Fruit fly (Drosophila melanogaster): ENCODE measurements around the gene CG8851.

Gene CG8851

DNA sequence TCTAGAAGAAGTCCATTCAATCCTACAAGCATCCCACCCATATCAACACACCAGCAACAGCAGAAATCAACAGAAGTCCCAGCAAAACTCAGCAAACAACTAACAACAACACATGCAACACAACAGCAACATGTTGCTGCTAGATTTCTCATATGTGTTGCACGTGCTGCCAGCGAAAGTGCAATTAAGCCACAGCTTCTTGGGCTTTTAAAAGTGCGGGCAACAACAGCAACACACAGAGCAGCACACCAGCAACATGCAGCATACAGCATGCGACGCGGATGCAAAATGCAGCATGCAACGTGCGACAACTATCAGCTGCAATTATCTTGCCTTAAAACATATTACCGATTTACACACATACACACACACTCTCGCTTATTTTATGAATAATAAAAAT is 28.0 kb downstream of the CG8851 start:
- TF ChIP-seq EcR (GFP tag; optimal IDR thresholded peaks at IDR 0.05) (no peak), usp (GFP tag; optimal IDR thresholded peaks at IDR 0.05) (no peak), pan (optimal IDR thresholded peaks at IDR 0.05) (no peak), Dll (optimal IDR thresholded peaks at IDR 0.05) (no peak), psq (optimal IDR thresholded peaks at IDR 0.05) (no peak), CG8478 (optimal IDR thresholded peaks at IDR 0.05) (no peak)

DNA sequence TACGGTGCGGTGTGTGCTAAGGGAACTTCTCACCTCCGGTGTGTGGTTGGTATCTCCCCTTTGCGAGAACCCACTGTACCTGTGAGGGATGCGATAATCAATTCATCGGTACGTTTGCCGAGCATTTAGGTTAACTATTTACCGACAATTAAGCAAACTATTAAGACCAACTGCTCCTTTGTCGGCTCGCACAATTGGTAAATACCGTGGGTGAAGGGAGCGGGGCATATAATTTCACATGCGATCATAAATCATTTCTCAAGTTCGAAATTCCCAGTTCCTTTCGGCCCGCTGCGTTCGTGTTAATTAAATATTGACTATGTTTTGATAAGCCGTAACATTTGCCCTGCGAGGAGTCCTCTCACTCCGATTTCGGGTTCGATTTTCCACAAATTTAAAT is 29.4 kb downstream of the CG8851 start:
- TF ChIP-seq Dll (optimal IDR thresholded peaks at IDR 0.05) (no peak), EcR (GFP tag; optimal IDR thresholded peaks at IDR 0.05) (no peak), usp (GFP tag; optimal IDR thresholded peaks at IDR 0.05) (no peak), pan (optimal IDR thresholded peaks at IDR 0.05) (no peak), psq (optimal IDR thresholded peaks at IDR 0.05) (no peak), CG8478 (optimal IDR thresholded peaks at IDR 0.05) (no peak)

DNA sequence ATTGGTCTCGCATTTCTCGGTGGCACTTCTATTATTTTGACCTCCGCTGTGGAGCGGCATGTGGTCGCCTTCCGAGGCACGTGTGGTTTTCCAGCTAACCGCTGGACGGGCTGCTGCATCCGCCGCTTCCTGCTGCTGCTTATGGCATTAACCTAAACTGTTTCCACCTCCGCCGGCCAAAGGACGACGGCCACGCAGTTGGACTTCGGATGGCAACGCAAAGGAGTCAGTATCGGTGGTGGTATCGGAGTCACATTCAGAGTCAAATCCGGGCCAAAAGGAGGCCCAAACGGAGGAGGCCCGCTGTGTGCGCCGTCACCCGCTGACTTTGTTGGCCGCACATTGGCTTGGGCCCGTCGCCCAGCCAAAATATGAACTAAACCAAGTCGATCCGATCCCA is 30.3 kb downstream of the CG8851 start:
- TF ChIP-seq usp (GFP tag; optimal IDR thresholded peaks at IDR 0.05), result no peak
- TF ChIP-seq EcR (GFP tag; optimal IDR thresholded peaks at IDR 0.05), result no peak
- no peak for TF ChIP-seq CG8478 (optimal IDR thresholded peaks at IDR 0.05)
- no peak for TF ChIP-seq Dll (optimal IDR thresholded peaks at IDR 0.05)
- TF ChIP-seq pan (optimal IDR thresholded peaks at IDR 0.05), result no peak
- TF ChIP-seq psq (optimal IDR thresholded peaks at IDR 0.05), result no peak

DNA sequence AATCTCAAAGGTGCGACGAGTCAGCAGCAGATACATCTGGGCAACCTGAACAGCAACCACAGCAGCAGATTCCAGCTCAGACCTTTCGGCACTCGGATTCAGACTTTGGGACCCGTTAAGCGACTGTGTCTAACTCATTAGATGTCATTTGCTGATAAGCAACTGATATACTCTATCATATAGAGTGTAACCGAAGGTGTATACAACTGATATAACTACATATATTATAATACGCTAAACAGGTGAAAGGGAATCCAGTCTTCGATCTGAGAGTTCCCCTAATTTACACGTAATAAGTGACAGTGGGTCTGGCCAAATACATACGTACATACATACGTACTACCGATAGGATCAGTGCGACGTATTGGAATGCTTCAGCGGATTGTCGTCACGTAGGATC is 31.1 kb downstream of the CG8851 start:
- TF ChIP-seq EcR (GFP tag; optimal IDR thresholded peaks at IDR 0.05) (no peak), CG8478 (optimal IDR thresholded peaks at IDR 0.05) (no peak), usp (GFP tag; optimal IDR thresholded peaks at IDR 0.05) (no peak), Dll (optimal IDR thresholded peaks at IDR 0.05) (no peak), psq (optimal IDR thresholded peaks at IDR 0.05) (no peak), pan (optimal IDR thresholded peaks at IDR 0.05) (no peak)

DNA sequence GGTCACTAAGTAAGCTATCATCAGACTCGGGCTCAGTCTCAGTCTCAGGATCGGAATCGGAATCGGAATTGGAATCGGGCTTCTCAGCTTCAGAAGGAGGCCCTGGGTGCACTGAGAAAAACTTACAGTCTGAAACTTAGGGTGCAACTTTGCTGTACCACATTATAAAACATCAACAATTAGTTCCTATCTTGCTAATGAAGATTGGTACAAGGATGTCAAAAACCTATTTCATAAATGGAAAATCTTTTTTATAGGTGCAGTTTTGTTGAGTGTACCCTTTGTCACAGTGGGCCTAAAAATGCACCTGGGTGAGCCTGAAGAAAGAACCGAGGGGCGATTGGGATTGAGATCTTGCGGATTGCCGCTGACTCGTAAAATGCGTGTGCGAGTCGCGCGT is 33.3 kb downstream of the CG8851 start:
- TF ChIP-seq pan (optimal IDR thresholded peaks at IDR 0.05) (no peak), EcR (GFP tag; optimal IDR thresholded peaks at IDR 0.05) (no peak), CG8478 (optimal IDR thresholded peaks at IDR 0.05) (no peak), Dll (optimal IDR thresholded peaks at IDR 0.05) (no peak), psq (optimal IDR thresholded peaks at IDR 0.05) (no peak), usp (GFP tag; optimal IDR thresholded peaks at IDR 0.05) (no peak)

DNA sequence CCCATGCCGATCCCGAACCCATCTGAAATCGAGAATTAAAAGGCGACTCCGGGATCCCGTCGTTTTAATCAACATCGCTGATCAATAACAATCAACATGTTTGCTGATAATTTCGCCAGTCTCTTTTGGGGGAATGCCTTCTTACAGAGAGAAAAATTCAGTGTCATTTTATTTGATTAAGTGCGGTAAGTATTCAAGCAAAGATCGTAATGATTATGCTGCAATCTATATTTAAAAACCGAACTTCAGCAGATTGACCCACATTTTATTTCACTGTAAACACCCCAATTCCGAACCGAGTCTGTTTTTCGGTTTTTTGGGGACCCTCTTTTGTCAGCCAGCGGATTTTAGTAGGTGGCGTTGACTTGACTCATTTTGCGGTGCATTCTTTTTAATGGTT is 34.4 kb downstream of the CG8851 start:
- TF ChIP-seq Dll (optimal IDR thresholded peaks at IDR 0.05), result no peak
- TF ChIP-seq EcR (GFP tag; optimal IDR thresholded peaks at IDR 0.05), result no peak
- TF ChIP-seq usp (GFP tag; optimal IDR thresholded peaks at IDR 0.05), result no peak
- TF ChIP-seq pan (optimal IDR thresholded peaks at IDR 0.05), result no peak
- TF ChIP-seq psq (optimal IDR thresholded peaks at IDR 0.05), result no peak
- no peak for TF ChIP-seq CG8478 (optimal IDR thresholded peaks at IDR 0.05)

DNA sequence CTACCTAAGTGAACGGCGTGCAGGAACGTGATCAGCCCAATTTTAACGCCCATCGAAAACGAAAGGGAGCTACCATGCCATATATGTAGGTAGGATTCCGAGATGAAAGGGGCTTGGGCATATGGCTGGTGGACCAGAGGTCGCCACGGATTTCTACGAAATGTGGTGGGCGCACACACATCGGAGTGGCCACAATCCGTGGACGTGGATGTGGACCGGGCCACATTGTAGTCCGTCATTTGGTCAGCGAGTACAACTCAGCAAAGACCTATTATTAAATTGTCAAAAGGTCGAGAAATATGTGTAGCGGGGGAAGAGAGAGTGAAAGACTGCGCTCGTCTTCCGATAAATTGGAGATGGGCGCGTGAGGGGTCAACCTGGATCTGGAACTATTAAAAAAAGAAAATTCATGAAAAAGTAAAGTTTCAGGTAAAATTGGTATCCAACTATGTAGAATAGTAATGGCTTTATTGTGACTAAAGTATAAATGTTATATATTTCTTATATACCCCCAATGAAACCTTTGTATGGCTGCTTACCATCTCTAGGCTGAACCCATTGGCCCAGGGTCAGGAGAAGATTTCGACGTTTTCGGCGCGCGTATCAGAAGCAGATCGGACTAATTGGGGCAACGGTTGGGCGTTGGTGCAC is 36.1 kb downstream of the CG8851 start:
- TF ChIP-seq psq (optimal IDR thresholded peaks at IDR 0.05), result no peak
- no peak for TF ChIP-seq pan (optimal IDR thresholded peaks at IDR 0.05)
- TF ChIP-seq EcR (GFP tag; optimal IDR thresholded peaks at IDR 0.05), result no peak
- no peak for TF ChIP-seq CG8478 (optimal IDR thresholded peaks at IDR 0.05)
- TF ChIP-seq Dll (optimal IDR thresholded peaks at IDR 0.05), result no peak
- TF ChIP-seq usp (GFP tag; optimal IDR thresholded peaks at IDR 0.05), result no peak

DNA sequence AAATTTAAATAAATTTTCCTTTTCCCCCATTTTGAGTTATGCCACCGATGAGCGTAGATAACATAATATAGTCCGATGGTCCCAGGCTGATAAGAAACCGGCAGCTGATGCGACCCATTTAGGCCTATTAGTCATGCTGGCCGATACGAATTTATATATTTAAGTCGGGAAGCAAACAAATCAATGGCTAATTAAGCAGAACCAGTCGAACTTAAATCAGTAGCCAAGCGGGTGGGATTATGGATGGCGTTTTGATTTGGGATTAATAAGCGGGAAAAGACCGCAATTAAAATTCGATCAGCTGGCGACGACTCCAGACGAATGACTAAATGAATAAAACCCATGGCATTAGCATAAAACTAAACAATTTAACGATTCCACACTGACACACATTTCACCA is 37.5 kb downstream of the CG8851 start:
- TF ChIP-seq usp (GFP tag; optimal IDR thresholded peaks at IDR 0.05) (no peak), CG8478 (optimal IDR thresholded peaks at IDR 0.05) (no peak), EcR (GFP tag; optimal IDR thresholded peaks at IDR 0.05) (no peak), pan (optimal IDR thresholded peaks at IDR 0.05) (no peak), psq (optimal IDR thresholded peaks at IDR 0.05) (no peak), Dll (optimal IDR thresholded peaks at IDR 0.05) (no peak)

DNA sequence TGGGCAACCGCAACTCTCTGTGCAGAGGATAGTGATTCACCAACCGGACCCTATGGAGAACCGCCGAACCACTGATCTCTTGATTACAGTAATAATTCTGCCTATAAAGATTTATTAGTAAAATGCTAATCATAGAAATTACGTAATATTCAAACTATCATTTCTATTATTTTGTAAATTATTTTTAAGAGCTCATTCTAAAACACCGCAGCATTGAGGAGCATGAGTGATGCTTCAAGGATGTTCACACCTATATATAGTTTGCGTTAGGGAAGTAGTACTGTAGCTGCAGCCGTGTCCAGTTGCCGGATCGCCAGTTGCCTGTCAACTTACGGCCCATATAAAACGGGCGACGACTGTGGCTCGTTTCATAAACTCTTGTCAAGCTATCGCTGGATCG is 38.0 kb downstream of the CG8851 start:
- TF ChIP-seq Dll (optimal IDR thresholded peaks at IDR 0.05) (no peak), pan (optimal IDR thresholded peaks at IDR 0.05) (no peak)

DNA sequence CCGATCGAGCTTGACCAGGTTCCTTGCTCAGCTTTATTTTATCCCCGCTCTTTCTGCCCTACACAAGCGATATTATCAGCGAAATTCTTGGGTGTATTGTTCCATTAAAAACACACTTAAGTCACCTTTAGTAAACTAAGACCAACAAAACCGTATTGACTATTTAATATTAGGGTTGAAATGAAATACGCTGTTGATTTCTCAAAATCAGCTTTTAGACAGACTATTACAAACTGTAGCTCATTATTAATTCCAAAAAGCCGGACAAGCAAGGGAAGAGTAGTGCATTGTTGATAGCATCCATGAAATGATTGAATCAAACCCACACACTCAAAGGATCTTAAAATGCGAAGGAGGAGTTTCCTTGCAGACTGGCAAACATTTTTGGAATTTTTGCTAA is 38.8 kb downstream of the CG8851 start:
- TF ChIP-seq Dll (optimal IDR thresholded peaks at IDR 0.05) (no peak), EcR (GFP tag; optimal IDR thresholded peaks at IDR 0.05) (no peak), psq (optimal IDR thresholded peaks at IDR 0.05) (no peak), pan (optimal IDR thresholded peaks at IDR 0.05) (no peak), usp (GFP tag; optimal IDR thresholded peaks at IDR 0.05) (no peak), CG8478 (optimal IDR thresholded peaks at IDR 0.05) (no peak)

DNA sequence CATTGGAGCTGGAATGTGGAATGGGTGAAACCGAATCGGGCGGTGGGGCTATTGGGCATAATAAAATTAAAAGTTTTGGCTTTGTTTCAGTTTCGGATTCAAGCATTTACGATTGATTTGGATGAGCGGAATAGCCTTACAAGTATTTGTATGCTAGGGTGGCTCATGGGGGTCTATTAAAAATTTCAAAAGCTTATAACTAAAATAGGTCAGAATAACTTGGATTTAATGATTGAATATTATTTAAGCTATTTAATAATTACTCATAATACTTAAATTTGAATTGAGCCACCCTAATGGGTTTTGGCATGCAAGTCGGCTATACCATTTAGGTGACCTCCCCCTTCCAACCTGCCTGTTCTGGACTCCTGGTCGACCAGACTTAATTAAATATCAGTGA is 40.2 kb downstream of the CG8851 start:
- TF ChIP-seq psq (optimal IDR thresholded peaks at IDR 0.05) (no peak), CG8478 (optimal IDR thresholded peaks at IDR 0.05) (no peak), pan (optimal IDR thresholded peaks at IDR 0.05) (no peak), usp (GFP tag; optimal IDR thresholded peaks at IDR 0.05) (no peak), EcR (GFP tag; optimal IDR thresholded peaks at IDR 0.05) (no peak), Dll (optimal IDR thresholded peaks at IDR 0.05) (no peak)

DNA sequence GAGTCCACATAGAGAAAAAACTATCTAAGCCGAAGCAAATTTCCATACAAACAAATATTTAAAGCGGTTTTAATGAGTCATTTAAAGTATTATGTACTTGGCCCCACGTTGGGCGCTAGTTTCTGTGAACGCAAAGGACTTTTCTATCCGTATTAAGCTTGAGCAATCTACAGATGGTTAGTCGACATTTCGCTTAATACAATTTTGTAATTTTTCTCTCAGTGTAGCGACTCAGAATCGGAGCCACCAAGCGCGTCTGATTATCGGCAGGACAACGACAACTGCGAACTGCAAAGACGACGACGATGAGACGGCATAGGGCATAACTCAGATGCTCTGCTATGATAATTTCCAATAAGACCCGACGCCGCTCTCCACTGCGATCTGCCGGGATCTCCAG is 43.0 kb downstream of the CG8851 start:
- TF ChIP-seq CG8478 (optimal IDR thresholded peaks at IDR 0.05), result no peak
- no peak for TF ChIP-seq EcR (GFP tag; optimal IDR thresholded peaks at IDR 0.05)
- no peak for TF ChIP-seq usp (GFP tag; optimal IDR thresholded peaks at IDR 0.05)
- TF ChIP-seq Dll (optimal IDR thresholded peaks at IDR 0.05), result no peak
- TF ChIP-seq psq (optimal IDR thresholded peaks at IDR 0.05), result no peak
- TF ChIP-seq pan (optimal IDR thresholded peaks at IDR 0.05), result no peak

DNA sequence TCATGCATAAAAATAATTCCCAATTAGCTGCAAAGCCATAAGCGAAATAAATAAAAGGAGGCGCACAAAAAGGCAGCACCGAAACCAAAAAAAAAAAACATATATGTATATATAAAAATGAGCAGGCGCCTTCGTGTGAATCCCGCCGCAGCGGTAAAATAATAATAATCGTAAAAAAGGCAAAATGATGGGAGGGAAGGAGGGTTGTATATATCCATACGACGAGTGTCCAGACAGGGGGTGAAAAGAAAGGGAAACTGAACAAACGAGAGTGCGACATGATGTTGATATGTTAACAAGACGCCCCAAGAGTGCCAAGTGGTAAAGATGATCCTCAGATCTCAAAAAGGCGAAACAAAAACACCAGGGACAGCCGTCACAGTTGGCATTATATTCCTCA is 45.1 kb downstream of the CG8851 start:
- TF ChIP-seq usp (GFP tag; optimal IDR thresholded peaks at IDR 0.05), result no peak
- no peak for TF ChIP-seq Dll (optimal IDR thresholded peaks at IDR 0.05)
- TF ChIP-seq CG8478 (optimal IDR thresholded peaks at IDR 0.05), result no peak
- TF ChIP-seq EcR (GFP tag; optimal IDR thresholded peaks at IDR 0.05), result no peak
- TF ChIP-seq pan (optimal IDR thresholded peaks at IDR 0.05), result no peak
- TF ChIP-seq psq (optimal IDR thresholded peaks at IDR 0.05), result no peak

Data from whole organism.